Worm (Caenorhabditis elegans): ENCODE results near the gene ZK418.10.

DNA sequence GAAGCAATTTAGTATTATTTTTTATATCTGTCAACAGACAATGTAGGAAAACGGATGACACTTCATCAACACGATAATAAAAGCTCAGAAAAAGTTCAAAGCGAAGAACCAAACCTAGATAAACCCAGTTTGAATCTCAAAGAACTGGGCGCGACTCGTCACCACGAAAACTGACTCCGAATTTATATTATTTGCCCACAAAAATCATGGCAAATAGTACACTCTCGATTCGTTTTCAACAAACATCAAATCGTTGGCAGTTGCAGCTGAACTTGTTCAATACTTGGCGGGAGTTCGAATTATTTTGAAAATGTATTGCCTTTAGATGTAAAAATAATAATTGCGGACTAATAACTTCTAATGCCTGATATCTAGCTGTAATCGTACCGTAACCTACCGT is 7.4 kb downstream of the ZK418.10 start:
- TF ChIP-seq snpc-4 (tag; optimal IDR thresholded peaks at IDR 0.05) (no peak), dmd-4 (tag; optimal IDR thresholded peaks at IDR 0.05) (no peak)

Data from whole organism, L2 larva.